Fruit fly (Drosophila melanogaster): ENCODE data around the gene dpr20.

DNA sequence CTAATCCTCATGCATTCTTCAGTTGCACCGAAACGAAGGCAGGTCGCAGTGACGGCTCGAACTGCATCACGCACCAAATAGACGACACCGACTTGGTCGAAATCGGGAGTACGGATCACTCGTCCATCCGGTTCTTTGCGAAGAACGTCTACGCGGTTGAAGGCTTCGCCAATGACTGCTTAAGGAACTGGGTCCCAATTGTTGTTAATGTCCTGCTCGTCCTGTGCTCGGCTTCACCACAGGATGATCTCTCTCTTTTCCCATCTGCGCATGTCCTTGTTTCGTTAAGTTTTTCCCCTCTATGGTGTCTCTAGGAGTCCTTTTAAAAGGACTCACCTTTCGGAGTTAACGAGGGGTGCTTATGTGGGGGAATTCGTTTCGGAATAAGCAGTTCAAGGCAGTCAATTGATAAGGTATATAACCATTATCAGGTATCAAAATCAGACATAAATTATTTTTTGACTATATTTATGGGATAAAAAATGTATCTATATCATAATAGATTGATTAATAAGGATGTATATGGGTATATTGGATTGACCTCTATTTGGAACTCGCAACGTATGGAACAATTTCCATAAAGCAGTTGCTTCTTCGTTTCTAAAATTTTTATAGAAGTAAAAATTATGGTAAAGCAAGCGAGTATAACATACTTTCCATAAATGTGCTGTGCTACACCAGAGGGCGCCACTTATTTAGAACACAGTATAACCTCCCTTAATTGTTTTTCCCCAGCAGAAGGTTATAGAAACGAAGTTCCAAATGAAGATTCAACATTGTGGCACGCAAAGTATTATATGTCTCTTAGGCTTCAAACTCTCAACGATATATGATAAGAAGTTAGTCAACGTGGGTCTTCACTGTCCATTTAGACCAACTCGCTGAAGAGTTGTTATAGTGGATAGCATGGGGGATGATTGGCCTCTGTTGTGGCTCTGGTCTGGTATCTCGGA is at the start of gene dpr20:
- TF ChIP-seq CG10348 (GFP tag; IDR thresholded peaks at IDR 0.05) = peak; percentile 70
- peak; percentile 72 for TF ChIP-seq CG15710 (tag; optimal IDR thresholded peaks at IDR 0.05)
- TF ChIP-seq gl (tag; optimal IDR thresholded peaks at IDR 0.05) = peak; percentile 59
- TF ChIP-seq EcR (GFP tag; optimal IDR thresholded peaks at IDR 0.05) = no peak
- TF ChIP-seq CG32121 (GFP tag; IDR thresholded peaks at IDR 0.05) = peak; percentile 91
- peak; percentile 81 for TF ChIP-seq CG8159 (tag; optimal IDR thresholded peaks at IDR 0.05)
- TF ChIP-seq fd96Ca (GFP tag; IDR thresholded peaks at IDR 0.05) = peak; percentile 94

Data from whole organism, pupa.